Worm (Caenorhabditis elegans) whole organism, late embryonic: ENCODE data around the gene alh-8.

Experiments
- C38D4.7 ChIP-seq: fragments of 200-800 bp; sonication (Bioruptor generic); optimal IDR thresholded peaks from 2 replicates; lab custom pipeline; 2018; ENCODE audit warnings: mild to moderate bottlenecking, missing genetic modification characterization, moderate library complexity, missing compliant biosample characterization
- F13H6.1 ChIP-seq: sonication (generic microtip); optimal IDR thresholded peaks from 2 replicates; lab custom pipeline; 2016; ENCODE audit warnings: missing genetic modification characterization, missing compliant biosample characterization
- K09A11.1 ChIP-seq: sonication (generic microtip); optimal IDR thresholded peaks from 2 replicates; lab custom pipeline; 2017; ENCODE audit warnings: antibody characterized with exemption, mild to moderate bottlenecking, missing genetic modification characterization, missing compliant biosample characterization; ENCODE audit not compliant: insufficient read depth
- T23F11.4 ChIP-seq: fragments of 200-800 bp; sonication (Bioruptor generic); optimal IDR thresholded peaks from 2 replicates; lab custom pipeline; 2018; ENCODE audit warnings: mild to moderate bottlenecking, missing genetic modification characterization, missing compliant biosample characterization
- ahr-1 ChIP-seq: sonication (generic microtip); optimal IDR thresholded peaks from 2 replicates; lab custom pipeline; 2016; ENCODE audit warnings: missing genetic modification characterization, missing compliant biosample characterization
- ceh-18 ChIP-seq: sonication (generic microtip); optimal IDR thresholded peaks from 2 replicates; lab custom pipeline; 2016; ENCODE audit warnings: missing genetic modification characterization, missing compliant biosample characterization
- ceh-19 ChIP-seq: fragments of 200-800 bp; sonication (Bioruptor generic); optimal IDR thresholded peaks from 2 replicates; lab custom pipeline; 2018; ENCODE audit warnings: mild to moderate bottlenecking, missing genetic modification characterization, missing compliant biosample characterization
- ceh-24 ChIP-seq: sonication (generic microtip); optimal IDR thresholded peaks from 2 replicates; lab custom pipeline; 2016; ENCODE audit warnings: mild to moderate bottlenecking, missing genetic modification characterization, missing compliant biosample characterization
- ceh-30 ChIP-seq: fragments of 150-350 bp; optimal IDR thresholded peaks from 2 replicates; lab custom pipeline; 2014; ENCODE audit warnings: missing biosample characterization, missing genetic modification characterization
- ceh-31 ChIP-seq: sonication (generic microtip); optimal IDR thresholded peaks from 2 replicates; lab custom pipeline; 2016; ENCODE audit warnings: missing genetic modification characterization, missing compliant biosample characterization
- ceh-45 ChIP-seq: fragments of 200-800 bp; sonication (Bioruptor generic); IDR thresholded peaks from 2 replicates; pipeline ENCODE4 v1.3.6; 2022; ENCODE audit warnings: missing genetic modification reagents, missing genetic modification characterization, missing compliant biosample characterization
- ceh-6 ChIP-seq: fragments of 200-800 bp; sonication (Bioruptor generic); optimal IDR thresholded peaks from 2 replicates; lab custom pipeline; 2018; ENCODE audit warnings: mild to moderate bottlenecking, missing genetic modification characterization, missing compliant biosample characterization
- ceh-9 ChIP-seq: sonication (generic microtip); optimal IDR thresholded peaks from 2 replicates; lab custom pipeline; 2016; ENCODE audit warnings: mild to moderate bottlenecking, missing genetic modification characterization, inconsistent platforms, missing compliant biosample characterization
- che-1 ChIP-seq: sonication (generic microtip); optimal IDR thresholded peaks from 2 replicates; lab custom pipeline; 2016; ENCODE audit warnings: mild to moderate bottlenecking, missing genetic modification characterization, missing compliant biosample characterization
- dmd-4 ChIP-seq: sonication (generic microtip); optimal IDR thresholded peaks from 2 replicates; lab custom pipeline; 2016; ENCODE audit warnings: borderline replicate concordance, missing genetic modification characterization, missing compliant biosample characterization
- dve-1 ChIP-seq: sonication (generic microtip); optimal IDR thresholded peaks from 2 replicates; lab custom pipeline; 2017; ENCODE audit warnings: antibody characterized with exemption, mild to moderate bottlenecking, missing genetic modification characterization, missing compliant biosample characterization
- elt-4 ChIP-seq: sonication (generic microtip); optimal IDR thresholded peaks from 2 replicates; lab custom pipeline; 2016; ENCODE audit warnings: missing genetic modification characterization, missing compliant biosample characterization
- eyg-1 ChIP-seq: sonication (generic microtip); optimal IDR thresholded peaks from 2 replicates; lab custom pipeline; 2016; ENCODE audit warnings: missing genotype, missing genetic modification characterization, missing compliant biosample characterization
- fkh-10 ChIP-seq: fragments of 150-350 bp; optimal IDR thresholded peaks from 2 replicates; lab custom pipeline; 2014; ENCODE audit warnings: missing biosample characterization, missing genetic modification reagents, missing genetic modification characterization
- fkh-6 ChIP-seq: sonication (generic microtip); optimal IDR thresholded peaks from 2 replicates; lab custom pipeline; 2016; ENCODE audit warnings: missing genetic modification characterization, missing compliant biosample characterization
- hlh-15 ChIP-seq: sonication (generic microtip); optimal IDR thresholded peaks from 2 replicates; lab custom pipeline; 2016; ENCODE audit warnings: missing genetic modification characterization, missing compliant biosample characterization
- hlh-30 ChIP-seq: sonication (generic microtip); optimal IDR thresholded peaks from 2 replicates; lab custom pipeline; 2017; ENCODE audit warnings: antibody characterized with exemption, missing genetic modification characterization, missing compliant biosample characterization; ENCODE audit not compliant: insufficient read depth
- hlh-8 ChIP-seq: sonication (generic microtip); optimal IDR thresholded peaks from 2 replicates; lab custom pipeline; 2016; ENCODE audit warnings: missing genotype, missing genetic modification characterization, missing compliant biosample characterization
- lim-6 ChIP-seq: sonication (generic microtip); optimal IDR thresholded peaks from 2 replicates; lab custom pipeline; 2016; ENCODE audit warnings: missing genetic modification characterization, missing compliant biosample characterization
- lin-11 ChIP-seq: fragments of 200-800 bp; sonication (Bioruptor generic); optimal IDR thresholded peaks from 2 replicates; lab custom pipeline; 2018; ENCODE audit warnings: mild to moderate bottlenecking, missing genetic modification characterization, missing compliant biosample characterization
- mec-3 ChIP-seq: sonication (generic microtip); optimal IDR thresholded peaks from 2 replicates; lab custom pipeline; 2016; ENCODE audit warnings: borderline replicate concordance, missing genetic modification characterization, missing compliant biosample characterization
- nhr-232 ChIP-seq: sonication (generic microtip); optimal IDR thresholded peaks from 2 replicates; lab custom pipeline; 2016; ENCODE audit warnings: missing genetic modification characterization, missing compliant biosample characterization
- odd-2 ChIP-seq: sonication (generic microtip); optimal IDR thresholded peaks from 2 replicates; lab custom pipeline; 2017; ENCODE audit warnings: antibody characterized with exemption, mild to moderate bottlenecking, missing genetic modification characterization, missing compliant biosample characterization
- pag-3 ChIP-seq: sonication (generic microtip); optimal IDR thresholded peaks from 2 replicates; lab custom pipeline; 2016; ENCODE audit warnings: missing compliant biosample characterization, missing genetic modification characterization, borderline replicate concordance
- pax-1 ChIP-seq: fragments of 150-350 bp; optimal IDR thresholded peaks from 2 replicates; lab custom pipeline; 2014; ENCODE audit warnings: missing biosample characterization, missing genetic modification characterization
- pha-4 ChIP-seq: fragments of 150-350 bp; optimal IDR thresholded peaks from 2 replicates; lab custom pipeline; 2018; ENCODE audit warnings: missing biosample characterization, missing genetic modification reagents, missing genetic modification characterization
- pqm-1 ChIP-seq: sonication (generic microtip); optimal IDR thresholded peaks from 2 replicates; lab custom pipeline; 2016; ENCODE audit warnings: missing genetic modification characterization, missing compliant biosample characterization
- ref-2 ChIP-seq: sonication (generic microtip); optimal IDR thresholded peaks from 2 replicates; lab custom pipeline; 2016; ENCODE audit warnings: missing genetic modification characterization, missing compliant biosample characterization
- sdc-2 ChIP-seq: sonication (generic microtip); optimal IDR thresholded peaks from 2 replicates; lab custom pipeline; 2016; ENCODE audit warnings: missing genotype, missing genetic modification characterization, missing compliant biosample characterization
- sox-2 ChIP-seq: fragments of 200-800 bp; sonication (Bioruptor generic); IDR thresholded peaks from 2 replicates; pipeline ENCODE4 v1.3.6; 2022; ENCODE audit warnings: missing genetic modification reagents, missing genetic modification characterization, missing compliant biosample characterization
- tbx-2 ChIP-seq: sonication (generic microtip); optimal IDR thresholded peaks from 2 replicates; lab custom pipeline; 2016; ENCODE audit warnings: missing genetic modification characterization, missing compliant biosample characterization
- ttx-3 ChIP-seq: sonication (generic microtip); optimal IDR thresholded peaks from 2 replicates; lab custom pipeline; 2016; ENCODE audit warnings: missing genetic modification reagents, missing genetic modification characterization, missing compliant biosample characterization
- unc-86 ChIP-seq: sonication (generic microtip); optimal IDR thresholded peaks from 2 replicates; lab custom pipeline; 2016; ENCODE audit warnings: missing genetic modification characterization, missing compliant biosample characterization
- ztf-16 ChIP-seq: sonication (generic microtip); optimal IDR thresholded peaks from 2 replicates; lab custom pipeline; 2017; ENCODE audit warnings: missing genetic modification characterization, missing compliant biosample characterization

The alh-8 gene

ce11 chrII:11714728-11715127 lies 14.1 kb upstream of the alh-8 start:
- TF ChIP-seq hlh-30 (tag; lab: Kevin White, UChicago) (no peak), fkh-6 (tag; lab: Kevin White, UChicago) (no peak), lin-11 (tag; lab: Kevin White, UChicago) (no peak), ceh-19 (GFP tag; lab: Kevin White, UChicago) (no peak), ceh-45 (GFP tag; lab: Robert Waterston, UW) (no peak), ceh-18 (tag; lab: Kevin White, UChicago) (no peak), ceh-9 (no peak), T23F11.4 (GFP tag; lab: Kevin White, UChicago) (no peak), C38D4.7 (GFP tag; lab: Kevin White, UChicago) (no peak)
- TF ChIP-seq, all 69 proteins: peak for 0

ce11 chrII:11719533-11719932 lies 9.3 kb upstream of the alh-8 start:
- no peak for TF ChIP-seq unc-86 (tag; lab: Kevin White, UChicago)
- TF ChIP-seq sdc-2, result no peak
- TF ChIP-seq F13H6.1 (tag; lab: Kevin White, UChicago), result no peak
- TF ChIP-seq elt-4 (tag; lab: Kevin White, UChicago), result no peak
- TF ChIP-seq che-1 (tag; lab: Kevin White, UChicago), result no peak
- no peak for TF ChIP-seq fkh-10 (GFP tag; lab: Kevin White, UChicago)
- TF ChIP-seq K09A11.1 (tag; lab: Kevin White, UChicago), result no peak
- TF ChIP-seq pqm-1, result no peak
- no peak for TF ChIP-seq hlh-8 (tag; lab: Kevin White, UChicago)
- no peak for TF ChIP-seq ceh-19 (GFP tag; lab: Kevin White, UChicago)
- no peak for TF ChIP-seq ceh-30
- no peak for TF ChIP-seq ceh-6 (GFP tag; lab: Kevin White, UChicago)
- no peak for TF ChIP-seq sox-2 (GFP tag; lab: Robert Waterston, UW)
- TF ChIP-seq ttx-3 (tag; lab: Kevin White, UChicago), result no peak
- TF ChIP-seq dve-1 (tag; lab: Kevin White, UChicago), result no peak
- no peak for TF ChIP-seq fkh-6 (tag; lab: Kevin White, UChicago)
- TF ChIP-seq lim-6 (tag; lab: Kevin White, UChicago), result no peak

- no peak for TF ChIP-seq pax-1 (tag; lab: Kevin White, UChicago)
- TF ChIP-seq mec-3 (tag; lab: Kevin White, UChicago), result no peak
- no peak for TF ChIP-seq hlh-8 (tag; lab: Kevin White, UChicago)
- no peak for TF ChIP-seq hlh-15
- no peak for TF ChIP-seq eyg-1 (tag; lab: Kevin White, UChicago)
- no peak for TF ChIP-seq pag-3 (tag; lab: Kevin White, UChicago)
- no peak for TF ChIP-seq dmd-4 (tag; lab: Kevin White, UChicago)
- no peak for TF ChIP-seq pha-4 (tag; lab: Kevin White, UChicago)
- TF ChIP-seq che-1 (tag; lab: Kevin White, UChicago), result no peak
- TF ChIP-seq ztf-16 (tag; lab: Kevin White, UChicago), result no peak
- no peak for TF ChIP-seq tbx-2
- TF ChIP-seq nhr-232, result no peak
- TF ChIP-seq unc-86 (tag; lab: Kevin White, UChicago), result no peak
- no peak for TF ChIP-seq ceh-31 (tag; lab: Kevin White, UChicago)
- no peak for TF ChIP-seq ttx-3 (tag; lab: Kevin White, UChicago)
- no peak for TF ChIP-seq ceh-24 (tag; lab: Kevin White, UChicago)
- TF ChIP-seq ref-2, result no peak
Measured at ce11 chrII:11720102-11720501, 8.8 kb upstream of the alh-8 start, which contains the start of gene F13D12.3. TSS of gene F13D12.3 (plus strand) at chrII:11720402.

- TF ChIP-seq eyg-1 (tag; lab: Kevin White, UChicago), result no peak
- no peak for TF ChIP-seq che-1 (tag; lab: Kevin White, UChicago)
- TF ChIP-seq pha-4 (tag; lab: Kevin White, UChicago), result no peak
- TF ChIP-seq ahr-1 (tag; lab: Kevin White, UChicago), result no peak
- no peak for TF ChIP-seq K09A11.1 (tag; lab: Kevin White, UChicago)
- TF ChIP-seq pax-1 (tag; lab: Kevin White, UChicago), result no peak
- no peak for TF ChIP-seq odd-2 (tag; lab: Kevin White, UChicago)
Measured at ce11 chrII:11720819-11721218, 8.0 kb upstream of the alh-8 start.
